Worm (Caenorhabditis elegans) whole organism, L4/young adult: Measurements from ENCODE around the gene T21B10.3.
A peak's percentile ranks its signal among the peaks of the same experiment; 100 is the strongest.

Source experiments
- W03F9.2 ChIP-seq: fragments of 150-350 bp; optimal IDR thresholded peaks from 2 replicates; lab custom pipeline; 2014; ENCODE audit warnings: missing biosample characterization, missing genetic modification characterization
- dao-5 ChIP-seq: sonication (generic microtip); optimal IDR thresholded peaks from 2 replicates; lab custom pipeline; 2016; ENCODE audit warnings: missing genotype, missing genetic modification characterization, moderate library complexity, missing compliant biosample characterization
- him-1 ChIP-seq: sonication (generic microtip); optimal IDR thresholded peaks from 2 replicates; lab custom pipeline; 2016; ENCODE audit warnings: missing genotype, missing genetic modification reagents, missing genetic modification characterization, missing compliant biosample characterization

The T21B10.3 gene

DNA sequence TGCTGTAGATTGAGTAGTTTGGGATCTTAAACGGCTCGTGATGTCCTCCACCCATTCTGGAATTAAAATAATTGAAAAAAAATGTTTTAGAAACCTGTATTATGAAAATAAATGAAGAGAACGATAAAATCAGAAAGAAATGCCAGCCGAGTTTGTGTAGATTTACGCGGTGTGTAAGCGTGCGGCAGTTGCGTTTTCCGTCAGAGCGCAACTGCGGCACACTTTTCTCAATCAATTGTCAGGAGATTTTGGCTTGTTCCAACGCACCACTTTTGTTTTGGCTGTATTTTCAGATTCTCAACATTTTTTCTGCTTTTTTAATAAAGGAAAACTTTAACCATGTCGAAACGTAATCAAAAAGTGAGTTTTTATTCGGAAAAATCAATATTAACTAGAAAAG, 30.7 kb downstream of the T21B10.3 start, which contains the start of the genes ndub-3 and C18E9.2:
ndub-3 (minus strand) TSS at position 56 of the 400 bp plus-strand sequence.
C18E9.2 (plus strand) TSS at position 172 of the 400 bp plus-strand sequence.
- TF ChIP-seq him-1 (tag; lab: Kevin White, UChicago): no peak
- TF ChIP-seq dao-5 (tag; lab: Kevin White, UChicago): no peak
- no peak for TF ChIP-seq W03F9.2 (tag; lab: Kevin White, UChicago)

DNA sequence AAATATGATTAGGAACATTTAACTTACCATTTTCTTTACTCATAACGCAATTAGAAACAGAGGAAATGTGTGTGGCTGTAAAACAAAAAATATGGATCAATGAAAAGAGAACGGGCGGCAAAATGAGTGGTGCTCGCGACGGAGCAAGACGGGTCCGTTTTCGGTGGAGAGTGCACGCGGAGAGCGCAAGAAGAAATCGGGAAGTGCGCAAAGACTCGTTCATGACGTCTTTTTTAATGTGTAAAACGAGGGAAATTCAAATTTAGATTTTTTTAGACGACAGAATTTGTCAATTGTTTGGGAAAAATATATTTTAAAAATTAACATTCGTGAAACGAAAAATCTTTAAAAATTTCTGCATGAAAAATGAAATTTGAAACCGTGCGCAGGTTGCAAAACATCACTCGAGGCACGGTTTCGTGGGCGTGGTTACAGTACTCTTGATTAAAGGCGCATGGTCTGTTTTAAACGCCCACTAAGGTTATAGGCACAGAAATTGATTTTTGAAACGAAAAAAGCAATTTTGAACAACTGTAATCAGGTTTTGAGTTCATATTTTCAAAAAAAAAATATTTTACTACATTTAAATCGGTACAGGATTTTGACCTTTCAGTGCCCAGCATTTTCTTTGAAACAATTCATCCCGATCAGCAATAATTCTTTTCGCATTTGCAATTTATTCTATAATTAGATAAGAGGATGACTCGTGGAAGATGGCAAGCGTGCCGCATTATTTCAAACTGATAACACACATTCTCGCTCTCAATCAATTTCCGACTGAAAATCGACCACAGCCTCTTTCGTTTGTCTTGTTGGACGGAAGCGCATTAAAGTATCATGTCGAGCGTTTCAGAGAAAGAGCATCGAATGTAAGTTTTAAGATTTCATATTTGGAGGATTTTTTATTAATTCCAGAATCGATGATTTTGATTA, 35.3 kb downstream of the T21B10.3 start, which contains the start of the genes szy-20 and C18E9.5:
szy-20 (minus strand) TSS at position 83 of the 933 bp plus-strand sequence.
C18E9.5 (plus strand) TSS at position 730 of the 933 bp plus-strand sequence.
- TF ChIP-seq W03F9.2 (tag; lab: Kevin White, UChicago): peak; percentile 64
- peak; percentile 75 for TF ChIP-seq him-1 (tag; lab: Kevin White, UChicago)
- TF ChIP-seq dao-5 (tag; lab: Kevin White, UChicago): no peak

DNA sequence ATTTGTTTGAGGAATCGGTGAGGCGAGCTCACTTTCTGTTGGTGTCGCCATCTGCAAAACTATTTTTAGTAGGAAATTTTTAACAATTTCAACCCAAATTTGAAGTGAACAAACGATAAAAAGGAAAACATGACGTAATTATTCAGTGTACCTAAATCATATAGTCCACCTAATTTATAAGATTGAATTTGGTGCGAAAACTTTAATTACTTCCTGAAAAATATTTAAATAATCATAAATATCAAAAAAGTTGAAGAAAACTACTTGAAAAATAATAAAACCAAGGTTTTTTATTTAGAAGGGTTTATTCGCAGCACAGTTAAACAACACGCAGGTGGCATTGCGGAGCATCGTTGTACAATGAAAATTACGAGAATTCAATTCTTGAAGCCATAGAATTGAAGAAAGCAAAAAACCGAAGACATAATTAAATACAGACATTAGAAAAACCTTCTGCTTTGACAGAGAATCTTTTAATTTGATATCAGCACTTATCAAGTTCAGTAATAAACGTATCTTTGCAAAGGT, 39.4 kb downstream of the T21B10.3 start, which contains the start of gene tomm-40:
tomm-40 (minus strand) TSS at position 51 of the 528 bp plus-strand sequence.
- TF ChIP-seq dao-5 (tag; lab: Kevin White, UChicago) (no peak), him-1 (tag; lab: Kevin White, UChicago) (no peak), W03F9.2 (tag; lab: Kevin White, UChicago) (no peak)

DNA sequence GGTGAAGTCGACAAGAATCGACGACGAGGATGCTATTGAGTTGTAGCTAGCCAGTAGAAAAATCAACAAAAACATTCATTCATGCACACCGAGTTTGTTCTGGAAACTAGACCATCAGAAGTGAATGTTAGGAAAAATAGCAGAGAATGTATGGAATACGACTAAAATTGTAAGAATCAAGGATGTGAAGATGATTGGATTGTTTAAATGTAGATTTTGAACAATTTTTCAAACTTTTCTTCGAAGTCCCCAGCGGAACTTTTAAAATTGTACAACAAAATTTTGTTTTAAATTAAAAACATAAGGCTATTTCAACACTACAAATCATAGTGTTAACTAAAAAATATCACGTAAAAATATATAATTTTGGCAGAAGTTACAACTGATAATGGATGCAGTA, 48.5 kb downstream of the T21B10.3 start, which contains the start of gene C18E9.7:
C18E9.7 (minus strand) TSS at position 101 of the 400 bp plus-strand sequence.
- TF ChIP-seq W03F9.2 (tag; lab: Kevin White, UChicago) (no peak), him-1 (tag; lab: Kevin White, UChicago) (no peak), dao-5 (tag; lab: Kevin White, UChicago) (no peak)

DNA sequence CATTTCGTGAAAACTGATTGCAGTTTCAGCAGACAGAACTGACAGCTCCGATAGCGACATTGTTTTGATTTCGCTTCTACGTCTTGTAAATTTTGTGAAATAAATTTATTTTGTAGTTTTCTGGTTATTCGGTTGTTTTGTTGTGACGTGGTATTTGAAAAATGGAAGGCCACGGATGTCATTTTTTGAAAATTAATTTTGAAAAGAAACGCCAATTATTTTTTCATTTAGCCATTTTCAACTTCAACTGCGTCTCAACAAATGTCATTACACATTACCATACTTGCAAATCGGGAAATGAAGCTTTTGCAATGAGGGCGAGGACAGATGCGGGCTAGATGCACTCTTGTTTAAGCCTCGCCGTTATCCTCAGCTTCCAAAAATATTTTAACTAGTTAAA, 53.8 kb downstream of the T21B10.3 start, which contains the start of gene C18E9.8:
C18E9.8 (minus strand) TSS at position 101 of the 400 bp plus-strand sequence.
- TF ChIP-seq W03F9.2 (tag; lab: Kevin White, UChicago) (no peak), dao-5 (tag; lab: Kevin White, UChicago) (no peak), him-1 (tag; lab: Kevin White, UChicago) (no peak)
